Worm (Caenorhabditis elegans): ENCODE data around the gene ttr-13.

Gene ttr-13

ce11 chrV:20641896-20642295 is 5.1 kb upstream of the ttr-13 start, which contains the start of gene srxa-15:
srxa-15 (plus strand) TSS chrV:20642196.
- TF ChIP-seq elt-2 (tag; optimal IDR thresholded peaks at IDR 0.05), result no peak
- TF ChIP-seq elt-1 (tag; optimal IDR thresholded peaks at IDR 0.05), result no peak
- no peak for TF ChIP-seq sea-2 (GFP tag; optimal IDR thresholded peaks at IDR 0.05)
- no peak for TF ChIP-seq aly-2 (tag; optimal IDR thresholded peaks at IDR 0.05)
- no peak for TF ChIP-seq ama-1 (optimal IDR thresholded peaks at IDR 0.05)
- no peak for TF ChIP-seq unc-39 (tag; optimal IDR thresholded peaks at IDR 0.05)
- TF ChIP-seq nhr-25 (tag; optimal IDR thresholded peaks at IDR 0.05), result no peak
- TF ChIP-seq zag-1 (tag; optimal IDR thresholded peaks at IDR 0.05), result no peak
- TF ChIP-seq mdl-1 (tag; optimal IDR thresholded peaks at IDR 0.05), result no peak
- TF ChIP-seq nhr-12 (tag; optimal IDR thresholded peaks at IDR 0.05), result no peak
- no peak for TF ChIP-seq nhr-237 (tag; optimal IDR thresholded peaks at IDR 0.05)
- no peak for TF ChIP-seq jun-1 (tag; optimal IDR thresholded peaks at IDR 0.05)

ce11 chrV:20639294-20639693 is 2.5 kb upstream of the ttr-13 start, which contains the start of gene srxa-14:
srxa-14 (plus strand) TSS chrV:20639594.
- no peak for TF ChIP-seq skn-1 (tag; optimal IDR thresholded peaks at IDR 0.05)
- no peak for TF ChIP-seq jun-1 (tag; optimal IDR thresholded peaks at IDR 0.05)
- TF ChIP-seq elt-3 (tag; optimal IDR thresholded peaks at IDR 0.05), result no peak
- TF ChIP-seq ZK546.5 (tag; optimal IDR thresholded peaks at IDR 0.05), result no peak

- TF ChIP-seq mml-1 (tag; optimal IDR thresholded peaks at IDR 0.05) (no peak), fos-1 (tag; optimal IDR thresholded peaks at IDR 0.05) (no peak), nhr-67 (tag; optimal IDR thresholded peaks at IDR 0.05) (no peak), elt-1 (tag; optimal IDR thresholded peaks at IDR 0.05) (no peak), nhr-25 (tag; optimal IDR thresholded peaks at IDR 0.05) (no peak), nhr-11 (tag; optimal IDR thresholded peaks at IDR 0.05) (no peak)
Measured at ce11 chrV:20638344-20638743, 1.6 kb upstream of the ttr-13 start, which contains the start of gene Y44A6B.3. Y44A6B.3 (minus strand) TSS chrV:20638444.

DNA sequence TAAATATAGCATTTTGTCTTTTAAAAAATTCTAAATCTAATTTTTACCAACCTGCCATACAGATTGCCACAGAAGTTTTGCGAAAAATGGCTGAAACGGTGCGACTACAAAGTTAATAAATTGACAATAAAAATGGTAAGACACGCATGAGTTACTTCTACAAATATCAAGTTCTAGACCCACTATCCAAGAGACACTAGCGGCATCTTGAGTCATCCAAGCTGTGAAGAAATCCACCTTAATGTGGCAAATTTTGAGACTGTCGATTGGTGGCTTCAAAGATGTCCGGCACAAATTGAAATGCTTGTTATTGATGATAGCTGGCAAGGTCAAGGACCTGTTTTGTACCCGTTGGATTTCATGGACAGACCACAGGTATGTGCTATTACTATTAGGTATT is 2.4 kb downstream of the ttr-13 start, which contains the start of gene F46B3.16:
Gene F46B3.16, plus strand, starts transcription at position 301 of the 400 bp plus-strand sequence.
- TF ChIP-seq snpc-4 (tag; optimal IDR thresholded peaks at IDR 0.05) (no peak), nhr-12 (tag; optimal IDR thresholded peaks at IDR 0.05) (no peak), nhr-23 (tag; optimal IDR thresholded peaks at IDR 0.05) (no peak), lin-15B (tag; optimal IDR thresholded peaks at IDR 0.05) (no peak), tbx-2 (tag; optimal IDR thresholded peaks at IDR 0.05) (no peak), elt-2 (tag; optimal IDR thresholded peaks at IDR 0.05) (no peak), pha-4 (tag; optimal IDR thresholded peaks at IDR 0.05) (no peak), nhr-25 (tag; optimal IDR thresholded peaks at IDR 0.05) (no peak), nhr-67 (tag; optimal IDR thresholded peaks at IDR 0.05) (no peak), nhr-28 (tag; optimal IDR thresholded peaks at IDR 0.05) (no peak), mdl-1 (tag; optimal IDR thresholded peaks at IDR 0.05) (no peak), pqm-1 (tag; optimal IDR thresholded peaks at IDR 0.05) (no peak)

DNA sequence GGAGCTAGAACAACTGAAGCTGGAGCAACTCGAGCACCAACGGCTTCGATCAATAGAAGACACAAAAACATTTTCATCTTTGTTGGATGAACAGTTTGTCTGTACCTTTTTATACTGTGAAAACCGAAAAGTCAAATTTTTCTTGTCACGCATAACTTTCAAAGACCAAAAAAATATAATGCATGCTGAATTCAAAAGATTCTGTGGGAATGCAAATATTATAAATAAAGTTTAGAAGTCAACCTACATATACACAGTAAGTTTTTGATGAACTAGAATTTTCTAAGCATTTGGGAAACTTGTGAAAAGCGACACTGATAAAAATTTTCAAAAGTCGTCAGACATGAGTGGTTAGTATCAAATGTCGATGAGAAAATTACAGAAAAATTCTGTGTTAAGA is 3.1 kb downstream of the ttr-13 start, which contains the start of gene F46B3.15:
Gene F46B3.15, minus strand, starts transcription at position 101 of the 400 bp plus-strand sequence.
- TF ChIP-seq nhr-77 (tag; optimal IDR thresholded peaks at IDR 0.05) (no peak), ceh-28 (tag; optimal IDR thresholded peaks at IDR 0.05) (no peak), ZK546.5 (tag; optimal IDR thresholded peaks at IDR 0.05) (no peak), egl-27 (tag; optimal IDR thresholded peaks at IDR 0.05) (no peak), mdl-1 (tag; optimal IDR thresholded peaks at IDR 0.05) (no peak), egl-5 (tag; optimal IDR thresholded peaks at IDR 0.05) (no peak), unc-39 (tag; optimal IDR thresholded peaks at IDR 0.05) (no peak), zag-1 (tag; optimal IDR thresholded peaks at IDR 0.05) (no peak), unc-62 (GFP tag; optimal IDR thresholded peaks at IDR 0.05) (no peak), nhr-12 (tag; optimal IDR thresholded peaks at IDR 0.05) (no peak), pqm-1 (tag; optimal IDR thresholded peaks at IDR 0.05) (no peak), ceh-16 (tag; optimal IDR thresholded peaks at IDR 0.05) (no peak), hmg-11 (tag; optimal IDR thresholded peaks at IDR 0.05) (no peak), snpc-4 (tag; optimal IDR thresholded peaks at IDR 0.05) (no peak), ceh-82 (tag; optimal IDR thresholded peaks at IDR 0.05) (no peak), ztf-11 (tag; optimal IDR thresholded peaks at IDR 0.05) (no peak), mml-1 (tag; optimal IDR thresholded peaks at IDR 0.05) (no peak), sea-2 (GFP tag; optimal IDR thresholded peaks at IDR 0.05) (no peak), daf-12 (tag; optimal IDR thresholded peaks at IDR 0.05) (no peak), lin-15B (tag; optimal IDR thresholded peaks at IDR 0.05) (no peak)

Data from whole organism, L3 larva.